Worm (Caenorhabditis elegans) whole organism, midembryonic: ENCODE data around the gene ace-1.

Experiments
- T22C8.4 ChIP-seq: fragments of 200-800 bp; sonication (Bioruptor generic); IDR thresholded peaks from 2 replicates; pipeline ENCODE4 v1.3.6; 2022; ENCODE audit warnings: missing genetic modification characterization, missing compliant biosample characterization
- cog-1 ChIP-seq: sonication (generic microtip); optimal IDR thresholded peaks from 2 replicates; lab custom pipeline; 2016; ENCODE audit warnings: missing genetic modification characterization, missing compliant biosample characterization
- flt-1 ChIP-seq: fragments of 200-800 bp; sonication (Bioruptor generic); IDR thresholded peaks from 2 replicates; pipeline ENCODE4 v1.3.6; 2022; ENCODE audit warnings: missing genetic modification characterization, missing compliant biosample characterization
- klf-2 ChIP-seq: fragments of 200-800 bp; sonication (Bioruptor generic); conservative IDR thresholded peaks from 2 replicates; pipeline ENCODE4 v1.3.6; 2022; ENCODE audit warnings: missing genetic modification reagents, missing genetic modification characterization, missing compliant biosample characterization
- med-1 ChIP-seq: sonication (generic microtip); optimal IDR thresholded peaks from 2 replicates; lab custom pipeline; 2017; ENCODE audit warnings: missing genetic modification characterization, mild to moderate bottlenecking, missing compliant biosample characterization, antibody characterized with exemption, missing genetic modification reagents; ENCODE audit not compliant: insufficient read depth
- ref-1 ChIP-seq: fragments of 200-800 bp; sonication (Bioruptor generic); conservative IDR thresholded peaks from 2 replicates; pipeline ENCODE4 v1.3.6; 2022; ENCODE audit warnings: missing genetic modification reagents, missing genetic modification characterization, missing compliant biosample characterization
- tab-1 ChIP-seq: fragments of 200-800 bp; sonication (Bioruptor generic); IDR thresholded peaks from 2 replicates; pipeline ENCODE4 v1.3.6; 2022; ENCODE audit warnings: missing genetic modification characterization, missing compliant biosample characterization
- ztf-23 ChIP-seq: fragments of 200-800 bp; sonication (Bioruptor generic); IDR thresholded peaks from 2 replicates; pipeline ENCODE4 v1.3.6; 2022; ENCODE audit warnings: missing genetic modification reagents, missing genetic modification characterization, missing compliant biosample characterization
- ztf-29 ChIP-seq: fragments of 200-800 bp; sonication (Bioruptor generic); IDR thresholded peaks from 2 replicates; pipeline ENCODE4 v1.3.6; 2022; ENCODE audit warnings: missing genetic modification reagents, missing genetic modification characterization, missing compliant biosample characterization

DNA sequence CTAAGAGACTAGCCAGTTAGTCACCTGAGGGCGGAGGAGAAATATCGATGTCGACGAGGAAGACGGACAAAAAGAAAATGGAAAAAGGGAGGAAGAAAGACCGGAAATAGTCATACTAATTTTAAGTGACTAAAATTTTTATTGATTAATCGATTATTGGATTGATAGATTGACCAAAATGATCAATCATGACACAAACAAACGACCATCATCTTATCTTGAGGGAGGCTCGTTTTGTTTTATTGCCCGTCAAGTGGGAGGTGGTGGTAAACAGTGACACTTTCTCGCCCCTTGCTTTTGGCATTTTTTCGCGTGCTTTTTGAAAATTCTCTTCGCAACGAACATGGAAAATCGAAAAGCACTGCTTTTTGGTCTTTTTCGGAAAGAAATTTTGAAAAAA is 37.7 kb downstream of the ace-1 start:
- TF ChIP-seq T22C8.4 (no peak), tab-1 (GFP tag; lab: Robert Waterston, UW) (no peak), flt-1 (GFP tag; lab: Robert Waterston, UW) (no peak), ztf-29 (GFP tag; lab: Robert Waterston, UW) (no peak), ztf-23 (GFP tag; lab: Robert Waterston, UW) (no peak), ref-1 (GFP tag; lab: Robert Waterston, UW) (no peak), klf-2 (GFP tag; lab: Robert Waterston, UW) (no peak), med-1 (GFP tag; lab: Kevin White, UChicago) (no peak), cog-1 (tag; lab: Kevin White, UChicago) (no peak)
